Worm (Caenorhabditis elegans) whole organism, late embryonic: ENCODE data around the gene nhr-251.

ENCODE experiments used
- K02D7.2 ChIP-seq: sonication (generic microtip); optimal IDR thresholded peaks from 2 replicates; lab custom pipeline; 2017; ENCODE audit warnings: mild to moderate bottlenecking, missing genetic modification characterization, missing compliant biosample characterization
- ceh-24 ChIP-seq: sonication (generic microtip); optimal IDR thresholded peaks from 2 replicates; lab custom pipeline; 2016; ENCODE audit warnings: mild to moderate bottlenecking, missing genetic modification characterization, missing compliant biosample characterization
- dve-1 ChIP-seq: sonication (generic microtip); optimal IDR thresholded peaks from 2 replicates; lab custom pipeline; 2017; ENCODE audit warnings: antibody characterized with exemption, mild to moderate bottlenecking, missing genetic modification characterization, missing compliant biosample characterization
- ets-4 ChIP-seq: sonication (generic microtip); optimal IDR thresholded peaks from 2 replicates; lab custom pipeline; 2016; ENCODE audit warnings: missing genetic modification characterization, missing compliant biosample characterization
- fkh-10 ChIP-seq: fragments of 150-350 bp; optimal IDR thresholded peaks from 2 replicates; lab custom pipeline; 2014; ENCODE audit warnings: missing biosample characterization, missing genetic modification reagents, missing genetic modification characterization
- fkh-6 ChIP-seq: sonication (generic microtip); optimal IDR thresholded peaks from 2 replicates; lab custom pipeline; 2016; ENCODE audit warnings: missing genetic modification characterization, missing compliant biosample characterization
- hlh-13 ChIP-seq: fragments of 200-800 bp; sonication (Bioruptor generic); optimal IDR thresholded peaks from 2 replicates; lab custom pipeline; 2018; ENCODE audit warnings: mild to moderate bottlenecking, missing genetic modification characterization, missing compliant biosample characterization
- hlh-8 ChIP-seq: sonication (generic microtip); optimal IDR thresholded peaks from 2 replicates; lab custom pipeline; 2016; ENCODE audit warnings: missing genotype, missing genetic modification characterization, missing compliant biosample characterization
- rnt-1 ChIP-seq: sonication (generic microtip); optimal IDR thresholded peaks from 2 replicates; lab custom pipeline; 2016; ENCODE audit warnings: missing genetic modification characterization, missing compliant biosample characterization
- unc-86 ChIP-seq: sonication (generic microtip); optimal IDR thresholded peaks from 2 replicates; lab custom pipeline; 2016; ENCODE audit warnings: missing genetic modification characterization, missing compliant biosample characterization

ce11 chrV:624922-625321, 24.6 kb downstream of the nhr-251 start, which contains the start of gene srt-17:
- TF ChIP-seq hlh-13 (GFP tag; lab: Kevin White, UChicago) (no peak), unc-86 (tag; lab: Kevin White, UChicago) (no peak), ceh-24 (tag; lab: Kevin White, UChicago) (no peak), K02D7.2 (tag; lab: Kevin White, UChicago) (no peak), dve-1 (tag; lab: Kevin White, UChicago) (no peak), fkh-6 (tag; lab: Kevin White, UChicago) (no peak), rnt-1 (no peak), fkh-10 (GFP tag; lab: Kevin White, UChicago) (no peak), ets-4 (tag; lab: Kevin White, UChicago) (no peak), hlh-8 (no peak)
